Worm (Caenorhabditis elegans): ENCODE measurements around the gene T05E12.6.

T05E12.6 gene

DNA sequence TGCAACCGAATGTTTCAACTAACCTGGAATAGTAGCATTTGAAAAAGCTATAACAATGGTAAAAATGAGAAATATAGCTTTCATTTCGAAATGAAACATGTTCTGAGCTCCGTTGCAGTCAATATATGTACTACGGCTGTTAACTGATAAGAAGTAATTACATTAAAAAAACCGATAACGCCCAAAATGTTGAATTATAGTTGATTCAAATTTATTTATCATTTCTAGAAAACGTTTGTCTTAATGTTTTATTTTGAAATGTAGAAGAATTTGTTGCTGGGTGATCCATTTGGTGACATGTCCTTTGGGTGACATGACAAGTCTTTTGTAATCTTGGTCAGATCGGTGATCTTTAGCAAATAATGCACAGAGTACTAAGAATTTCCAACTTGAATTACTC is at the start of gene T05E12.6:
TSS of gene T05E12.6 (minus strand) at position 101 of the 400 bp plus-strand sequence.
- TF ChIP-seq tra-4 (tag; optimal IDR thresholded peaks at IDR 0.05), result no peak
- no peak for TF ChIP-seq ceh-13 (GFP tag; optimal IDR thresholded peaks at IDR 0.05)
- no peak for TF ChIP-seq aly-1 (tag; optimal IDR thresholded peaks at IDR 0.05)
- no peak for TF ChIP-seq hmg-4 (GFP tag; optimal IDR thresholded peaks at IDR 0.05)
- no peak for TF ChIP-seq sea-1 (GFP tag; conservative IDR thresholded peaks at IDR 0.05)
- no peak for TF ChIP-seq scrt-1 (GFP tag; IDR thresholded peaks at IDR 0.05)
- TF ChIP-seq ets-7 (tag; optimal IDR thresholded peaks at IDR 0.05), result no peak
- no peak for TF ChIP-seq B0310.2 (tag; optimal IDR thresholded peaks at IDR 0.05)
- no peak for TF ChIP-seq tbx-11 (GFP tag; IDR thresholded peaks at IDR 0.05)
- TF ChIP-seq ama-1 (optimal IDR thresholded peaks at IDR 0.05), result no peak
- TF ChIP-seq flt-1 (GFP tag; IDR thresholded peaks at IDR 0.05), result no peak

DNA sequence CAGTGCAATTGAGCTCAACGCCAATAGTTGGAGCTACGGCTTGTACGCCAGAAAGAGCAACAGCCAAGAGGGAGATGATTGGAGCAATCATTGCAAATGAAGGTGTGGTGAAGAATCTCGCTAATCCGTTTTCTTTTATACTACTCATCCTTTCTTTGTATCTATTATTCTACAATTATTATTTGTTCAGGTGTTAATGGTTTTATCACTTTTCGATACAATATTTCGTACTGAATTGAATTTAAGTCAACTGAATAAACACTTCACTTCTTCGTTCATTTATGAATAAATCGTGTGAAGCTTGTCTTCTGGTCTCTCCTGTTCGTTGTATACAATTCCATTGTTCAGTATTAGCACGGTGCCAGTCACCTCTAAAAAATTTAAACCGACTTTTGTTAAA is 19.1 kb upstream of the T05E12.6 start, which contains the start of gene ZK218.11:
TSS of gene ZK218.11 (minus strand) at position 101 of the 400 bp plus-strand sequence.
- TF ChIP-seq pes-1 (GFP tag; IDR thresholded peaks at IDR 0.05) (no peak), B0310.2 (tag; optimal IDR thresholded peaks at IDR 0.05) (no peak)

DNA sequence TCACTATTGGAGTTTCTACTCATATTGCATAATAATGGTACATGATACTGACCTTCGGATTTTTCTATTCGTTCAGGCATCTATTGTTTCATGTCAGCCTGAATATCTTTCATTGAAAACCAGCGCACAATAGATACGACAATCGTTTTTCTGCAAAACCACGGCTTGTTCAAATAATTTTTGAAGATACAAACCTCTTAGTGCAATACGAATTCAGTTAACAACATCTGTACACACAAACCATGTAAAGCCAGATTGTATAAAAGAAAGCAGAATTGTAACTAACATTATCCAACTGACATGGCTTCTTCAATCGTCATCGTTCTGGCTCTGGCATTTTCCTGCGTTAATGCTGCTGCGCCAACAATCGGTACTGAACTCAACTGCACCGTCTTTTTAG is 16.2 kb upstream of the T05E12.6 start, which contains the start of gene ZK218.7:
TSS of gene ZK218.7 (plus strand) at position 301 of the 400 bp plus-strand sequence.
- TF ChIP-seq scrt-1 (GFP tag; IDR thresholded peaks at IDR 0.05) (no peak), flt-1 (GFP tag; IDR thresholded peaks at IDR 0.05) (no peak), hmbx-1 (tag; optimal IDR thresholded peaks at IDR 0.05) (no peak), ceh-13 (GFP tag; optimal IDR thresholded peaks at IDR 0.05) (no peak), B0310.2 (tag; optimal IDR thresholded peaks at IDR 0.05) (no peak), hmg-4 (GFP tag; optimal IDR thresholded peaks at IDR 0.05) (no peak)

- TF ChIP-seq tra-4 (tag; optimal IDR thresholded peaks at IDR 0.05) (no peak), B0310.2 (tag; optimal IDR thresholded peaks at IDR 0.05) (no peak), aly-1 (tag; optimal IDR thresholded peaks at IDR 0.05) (no peak), flt-1 (GFP tag; IDR thresholded peaks at IDR 0.05) (no peak), hmg-4 (GFP tag; optimal IDR thresholded peaks at IDR 0.05) (no peak), tbx-37 (GFP tag; conservative IDR thresholded peaks at IDR 0.05) (no peak), sea-1 (GFP tag; conservative IDR thresholded peaks at IDR 0.05) (no peak), pes-1 (GFP tag; IDR thresholded peaks at IDR 0.05) (no peak), hmbx-1 (tag; optimal IDR thresholded peaks at IDR 0.05) (no peak), scrt-1 (GFP tag; IDR thresholded peaks at IDR 0.05) (no peak), ets-7 (tag; optimal IDR thresholded peaks at IDR 0.05) (no peak), tbx-11 (GFP tag; IDR thresholded peaks at IDR 0.05) (no peak), F13C5.2 (tag; optimal IDR thresholded peaks at IDR 0.05) (no peak), hnd-1 (tag; optimal IDR thresholded peaks at IDR 0.05) (no peak), ama-1 (optimal IDR thresholded peaks at IDR 0.05) (no peak), ceh-36 (tag; optimal IDR thresholded peaks at IDR 0.05) (no peak)
These were observed 15.3 kb upstream of the T05E12.6 start, which contains the start of gene nhr-248 for ce11 chrV:17104527-17104926. Gene nhr-248 (minus strand): TSS chrV:17104627.

DNA sequence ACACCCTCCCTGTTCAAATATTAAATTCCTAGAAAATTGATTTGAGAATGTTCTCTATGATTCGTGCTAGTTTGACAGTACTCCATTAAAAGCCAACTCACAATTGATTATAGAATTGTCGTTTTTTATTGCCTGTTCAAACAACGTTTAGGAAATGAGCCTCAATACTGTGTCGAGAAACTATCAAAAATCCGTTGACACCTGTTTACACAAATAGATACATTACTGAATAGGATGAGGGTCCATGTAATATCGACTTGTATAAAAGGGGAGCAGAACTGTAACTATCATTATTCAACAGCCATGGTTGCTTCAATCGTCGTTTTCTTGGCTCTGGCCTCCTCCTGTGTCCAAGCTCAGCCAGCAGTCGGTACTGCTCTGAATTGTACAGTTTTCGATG is 11.6 kb upstream of the T05E12.6 start, which contains the start of gene ZK218.5:
TSS of gene ZK218.5 (plus strand) at position 301 of the 400 bp plus-strand sequence.
- TF ChIP-seq ama-1 (optimal IDR thresholded peaks at IDR 0.05) (no peak), ets-7 (tag; optimal IDR thresholded peaks at IDR 0.05) (no peak), tbx-37 (GFP tag; conservative IDR thresholded peaks at IDR 0.05) (no peak), B0310.2 (tag; optimal IDR thresholded peaks at IDR 0.05) (no peak), aly-1 (tag; optimal IDR thresholded peaks at IDR 0.05) (no peak), tra-4 (tag; optimal IDR thresholded peaks at IDR 0.05) (no peak), hmg-4 (GFP tag; optimal IDR thresholded peaks at IDR 0.05) (no peak), hmbx-1 (tag; optimal IDR thresholded peaks at IDR 0.05) (no peak), scrt-1 (GFP tag; IDR thresholded peaks at IDR 0.05) (no peak), flt-1 (GFP tag; IDR thresholded peaks at IDR 0.05) (no peak), ceh-36 (tag; optimal IDR thresholded peaks at IDR 0.05) (no peak)

DNA sequence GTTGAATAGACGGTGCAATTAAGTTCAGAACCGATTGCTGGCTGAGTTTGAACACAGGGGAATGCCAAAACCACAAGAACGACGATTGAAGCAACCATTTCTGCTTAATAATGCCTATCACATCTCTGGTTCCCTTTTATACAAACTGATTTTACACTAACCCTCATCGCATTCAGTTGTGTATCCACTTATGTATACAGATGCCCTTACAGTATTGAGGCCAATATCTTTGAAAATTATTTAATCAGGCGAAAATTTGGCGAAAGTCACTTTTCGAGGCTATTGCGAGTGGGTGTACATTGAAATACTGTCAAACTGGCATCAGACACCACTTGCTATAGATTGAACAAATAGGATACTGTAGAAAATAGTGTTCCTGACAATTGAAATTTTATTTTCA is 9.4 kb upstream of the T05E12.6 start, which contains the start of the genes ZK218.3 and ZK218.4:
TSS of gene ZK218.3 (minus strand) at position 101 of the 400 bp plus-strand sequence.
TSS of gene ZK218.4 (plus strand) at position 186 of the 400 bp plus-strand sequence.
- TF ChIP-seq ama-1 (optimal IDR thresholded peaks at IDR 0.05), result no peak
- no peak for TF ChIP-seq ets-7 (tag; optimal IDR thresholded peaks at IDR 0.05)
- no peak for TF ChIP-seq hmg-4 (GFP tag; optimal IDR thresholded peaks at IDR 0.05)
- TF ChIP-seq ceh-13 (GFP tag; optimal IDR thresholded peaks at IDR 0.05), result no peak
- TF ChIP-seq tbx-11 (GFP tag; IDR thresholded peaks at IDR 0.05), result no peak
- TF ChIP-seq F13C5.2 (tag; optimal IDR thresholded peaks at IDR 0.05), result no peak
- no peak for TF ChIP-seq sea-1 (GFP tag; conservative IDR thresholded peaks at IDR 0.05)
- TF ChIP-seq tra-4 (tag; optimal IDR thresholded peaks at IDR 0.05), result no peak
- no peak for TF ChIP-seq scrt-1 (GFP tag; IDR thresholded peaks at IDR 0.05)
- TF ChIP-seq aly-1 (tag; optimal IDR thresholded peaks at IDR 0.05), result no peak
- TF ChIP-seq hmbx-1 (tag; optimal IDR thresholded peaks at IDR 0.05), result no peak
- no peak for TF ChIP-seq pes-1 (GFP tag; IDR thresholded peaks at IDR 0.05)
- no peak for TF ChIP-seq tbx-37 (GFP tag; conservative IDR thresholded peaks at IDR 0.05)
- TF ChIP-seq flt-1 (GFP tag; IDR thresholded peaks at IDR 0.05), result no peak
- no peak for TF ChIP-seq hnd-1 (tag; optimal IDR thresholded peaks at IDR 0.05)
- TF ChIP-seq ceh-36 (tag; optimal IDR thresholded peaks at IDR 0.05), result no peak

DNA sequence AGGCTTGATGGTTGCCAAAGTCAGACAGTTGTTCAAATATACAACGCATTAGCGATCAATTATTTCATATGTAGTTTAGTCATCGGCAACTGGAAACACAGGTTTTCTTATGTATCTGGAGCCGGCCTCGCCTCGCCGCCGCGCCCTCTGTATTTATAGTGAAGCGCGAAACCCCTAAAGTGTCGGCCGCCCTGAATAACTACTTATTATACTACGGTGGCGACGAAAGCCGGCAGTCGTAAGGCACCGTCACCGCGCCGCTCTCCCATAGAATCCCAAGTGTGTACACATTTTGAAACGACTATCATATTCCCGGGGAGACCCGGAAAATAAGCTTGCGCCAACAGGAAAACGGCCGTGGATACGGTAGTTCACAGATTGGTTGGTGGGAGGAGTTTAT is 5.3 kb upstream of the T05E12.6 start:
- no peak for TF ChIP-seq ets-7 (tag; optimal IDR thresholded peaks at IDR 0.05)
- TF ChIP-seq aly-1 (tag; optimal IDR thresholded peaks at IDR 0.05), result no peak
- TF ChIP-seq tra-4 (tag; optimal IDR thresholded peaks at IDR 0.05), result no peak
- no peak for TF ChIP-seq F13C5.2 (tag; optimal IDR thresholded peaks at IDR 0.05)
- TF ChIP-seq pes-1 (GFP tag; IDR thresholded peaks at IDR 0.05), result no peak

DNA sequence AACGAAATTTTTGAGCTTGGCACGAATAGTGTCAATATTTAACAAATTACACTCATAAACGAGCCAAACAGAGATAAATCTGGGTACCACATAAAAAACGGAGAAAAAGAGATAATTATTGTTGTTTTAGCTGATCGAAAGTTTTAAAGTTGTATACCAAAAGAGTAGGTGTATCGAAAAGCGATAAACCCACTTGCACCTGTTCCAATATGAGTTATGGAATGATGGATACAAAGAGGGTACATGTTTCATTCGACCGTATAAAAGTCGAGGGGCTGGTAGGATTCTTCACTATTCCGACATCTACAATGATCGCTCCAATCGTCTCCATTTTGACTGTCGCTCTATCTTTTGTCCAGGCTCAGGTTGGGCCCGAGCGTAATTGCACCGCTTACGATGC is 3.0 kb upstream of the T05E12.6 start, which contains the start of gene ZK218.1:
TSS of gene ZK218.1 (plus strand) at position 301 of the 400 bp plus-strand sequence.
- no peak for TF ChIP-seq tbx-37 (GFP tag; conservative IDR thresholded peaks at IDR 0.05)
- no peak for TF ChIP-seq ceh-13 (GFP tag; optimal IDR thresholded peaks at IDR 0.05)
- no peak for TF ChIP-seq ama-1 (optimal IDR thresholded peaks at IDR 0.05)
- no peak for TF ChIP-seq tbx-11 (GFP tag; IDR thresholded peaks at IDR 0.05)
- no peak for TF ChIP-seq scrt-1 (GFP tag; IDR thresholded peaks at IDR 0.05)
- TF ChIP-seq flt-1 (GFP tag; IDR thresholded peaks at IDR 0.05), result no peak
- TF ChIP-seq ceh-36 (tag; optimal IDR thresholded peaks at IDR 0.05), result no peak
- no peak for TF ChIP-seq hmg-4 (GFP tag; optimal IDR thresholded peaks at IDR 0.05)
- no peak for TF ChIP-seq aly-1 (tag; optimal IDR thresholded peaks at IDR 0.05)
- TF ChIP-seq ets-7 (tag; optimal IDR thresholded peaks at IDR 0.05), result no peak
- no peak for TF ChIP-seq sea-1 (GFP tag; conservative IDR thresholded peaks at IDR 0.05)
- no peak for TF ChIP-seq pes-1 (GFP tag; IDR thresholded peaks at IDR 0.05)
- TF ChIP-seq B0310.2 (tag; optimal IDR thresholded peaks at IDR 0.05), result no peak
- no peak for TF ChIP-seq hnd-1 (tag; optimal IDR thresholded peaks at IDR 0.05)
- no peak for TF ChIP-seq F13C5.2 (tag; optimal IDR thresholded peaks at IDR 0.05)
- no peak for TF ChIP-seq hmbx-1 (tag; optimal IDR thresholded peaks at IDR 0.05)
- no peak for TF ChIP-seq tra-4 (tag; optimal IDR thresholded peaks at IDR 0.05)

Data from whole organism, early embryonic.